Worm (Caenorhabditis elegans): ENCODE measurements around the gene K04G7.1.

The K04G7.1 gene

ce11 chrIII:7162065-7162762 is at the start of gene K04G7.1, which contains the start of gene syf-2 (continued):
- peak; percentile 7 for TF ChIP-seq ztf-22 (GFP tag; optimal IDR thresholded peaks at IDR 0.05)

DNA sequence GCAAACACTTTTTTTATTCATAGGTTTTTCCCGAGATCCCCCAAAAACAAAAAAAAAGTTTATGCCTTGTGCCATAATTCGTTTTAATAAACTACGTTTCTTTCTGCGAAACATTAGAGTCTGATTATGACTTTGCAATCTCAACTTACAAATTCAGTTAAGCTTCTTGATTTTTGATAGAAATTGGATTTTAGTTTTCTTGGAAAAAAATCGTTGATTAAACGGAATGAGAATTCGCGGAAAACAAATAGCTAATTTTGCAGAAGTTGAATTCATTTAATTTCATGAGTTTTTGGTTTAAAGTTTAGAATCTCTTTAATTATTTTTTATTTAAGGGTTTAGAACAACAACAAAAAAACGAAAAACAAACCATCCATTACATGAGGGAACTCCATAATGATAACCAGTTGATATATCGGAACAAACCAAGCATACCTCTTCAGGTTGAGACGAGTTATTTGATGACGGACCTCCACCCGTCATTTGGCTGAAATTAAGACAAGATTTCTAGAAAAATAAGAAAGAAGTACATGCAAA is 47.5 kb upstream of the K04G7.1 start, which contains the start of gene nhr-10:
nhr-10 (minus strand) TSS at position 487 of the 537 bp plus-strand sequence.
- TF ChIP-seq snpc-1.1 (tag; optimal IDR thresholded peaks at IDR 0.05; ENCODE audit: insufficient read depth) (no peak), nfya-2 (GFP tag; IDR thresholded peaks at IDR 0.05) (no peak), K11D2.4 (GFP tag; IDR thresholded peaks at IDR 0.05) (no peak), zfh-2 (GFP tag; conservative IDR thresholded peaks at IDR 0.05) (no peak), gei-17 (GFP tag; optimal IDR thresholded peaks at IDR 0.05) (no peak), F57A8.1 (GFP tag; optimal IDR thresholded peaks at IDR 0.05) (no peak), ztf-28 (GFP tag; IDR thresholded peaks at IDR 0.05) (no peak), rcor-1 (GFP tag; IDR thresholded peaks at IDR 0.05) (no peak), ztf-25 (GFP tag; IDR thresholded peaks at IDR 0.05) (no peak), Y56A3A.18 (GFP tag; IDR thresholded peaks at IDR 0.05) (no peak), lsl-1 (GFP tag; optimal IDR thresholded peaks at IDR 0.05) (no peak), nhr-179 (tag; optimal IDR thresholded peaks at IDR 0.05) (no peak), sptf-2 (GFP tag; optimal IDR thresholded peaks at IDR 0.05) (no peak)

ce11 chrIII:7116615-7117252 is 45.8 kb upstream of the K04G7.1 start:
- peak; percentile 46 for TF ChIP-seq lin-40 (tag; optimal IDR thresholded peaks at IDR 0.05)
- peak; percentile 69 for TF ChIP-seq nhr-80 (tag; optimal IDR thresholded peaks at IDR 0.05)
- TF ChIP-seq lin-54 (GFP tag; optimal IDR thresholded peaks at IDR 0.05) = peak; percentile 35
- peak; percentile 21 for TF ChIP-seq ZK185.1 (tag; optimal IDR thresholded peaks at IDR 0.05; ENCODE audit: poor library complexity, severe bottlenecking)
- TF ChIP-seq let-607 (tag; optimal IDR thresholded peaks at IDR 0.05) = no peak
- TF ChIP-seq tbp1 (GFP tag; optimal IDR thresholded peaks at IDR 0.05) = peak; percentile 21
- TF ChIP-seq unc-130 (GFP tag; optimal IDR thresholded peaks at IDR 0.05) = no peak
- peak; percentile 71 for TF ChIP-seq attf-5 (GFP tag; optimal IDR thresholded peaks at IDR 0.05)
- TF ChIP-seq mcd-1 (GFP tag; IDR thresholded peaks at IDR 0.05) = peak; percentile 33; the same call in 1 of the 2 replicates
- peak; percentile 21 for TF ChIP-seq repo-1 (tag; optimal IDR thresholded peaks at IDR 0.05)
- TF ChIP-seq cebp-1 (GFP tag; IDR thresholded peaks at IDR 0.05) = no peak
- peak; percentile 72 for TF ChIP-seq cebp-1 (tag; optimal IDR thresholded peaks at IDR 0.05)
- TF ChIP-seq F57A8.1 (GFP tag; optimal IDR thresholded peaks at IDR 0.05) = no peak
- no peak for TF ChIP-seq snpc-4 (GFP tag; optimal IDR thresholded peaks at IDR 0.05)
- peak in 1 of 4 experiments; percentile 14 for TF ChIP-seq snpc-4 (tag; optimal IDR thresholded peaks at IDR 0.05)
- TF ChIP-seq hmg-1.2 (GFP tag; IDR thresholded peaks at IDR 0.05) = peak; percentile 79

- no peak for TF ChIP-seq egl-44 (GFP tag; IDR thresholded peaks at IDR 0.05)
- 0 out of 2 replicates have a peak, but pooled peaks have one; percentile 13 for TF ChIP-seq Y53G8AR.9 (GFP tag; conservative IDR thresholded peaks at IDR 0.05)
- no peak for TF ChIP-seq mes-4 (tag; optimal IDR thresholded peaks at IDR 0.05)
- TF ChIP-seq lir-1 (GFP tag; conservative IDR thresholded peaks at IDR 0.05) = no peak
- no peak for TF ChIP-seq snpc-1.1 (tag; optimal IDR thresholded peaks at IDR 0.05; ENCODE audit: insufficient read depth)
- TF ChIP-seq chd-7 (tag; optimal IDR thresholded peaks at IDR 0.05) = peak; percentile 15
- no peak for TF ChIP-seq zim-3 (tag; optimal IDR thresholded peaks at IDR 0.05)
- no peak for TF ChIP-seq ztf-3 (GFP tag; optimal IDR thresholded peaks at IDR 0.05)
- 0 out of 2 replicates have a peak, but pooled peaks have one; percentile 37 for TF ChIP-seq hsf-1 (GFP tag; IDR thresholded peaks at IDR 0.05)
- no peak for TF ChIP-seq ceh-27 (GFP tag; optimal IDR thresholded peaks at IDR 0.05)
- peak; percentile 16 for TF ChIP-seq repo-1 (tag; optimal IDR thresholded peaks at IDR 0.05)
- TF ChIP-seq rec-8 (tag; optimal IDR thresholded peaks at IDR 0.05) = no peak
- TF ChIP-seq cebp-2 (GFP tag; IDR thresholded peaks at IDR 0.05) = no peak
- TF ChIP-seq unc-130 (GFP tag; optimal IDR thresholded peaks at IDR 0.05) = no peak
- no peak for TF ChIP-seq mcd-1 (GFP tag; IDR thresholded peaks at IDR 0.05)
- peak; percentile 29 for TF ChIP-seq lin-40 (tag; optimal IDR thresholded peaks at IDR 0.05)
- no peak for TF ChIP-seq egl-18 (GFP tag; IDR thresholded peaks at IDR 0.05)
These were observed 42.0 kb upstream of the K04G7.1 start for ce11 chrIII:7120477-7120876.
